Fruit fly (Drosophila melanogaster) whole organism, adult: ENCODE results near the gene Cyp9f2.

Experiments used
- CG11617 ChIP-seq: fragments of 200-800 bp; sonication (Bioruptor generic); optimal IDR thresholded peaks from 2 replicates; lab custom pipeline; 2017; ENCODE audit warnings: mild to moderate bottlenecking, missing biosample characterization, missing genetic modification reagents, missing genetic modification characterization
- CG12768 ChIP-seq: fragments of 200-800 bp; sonication (Bioruptor generic); optimal IDR thresholded peaks from 2 replicates; lab custom pipeline; 2017; ENCODE audit warnings: missing biosample characterization, missing genetic modification characterization, mild to moderate bottlenecking, moderate library complexity, missing genetic modification reagents
- CG14711 ChIP-seq: fragments of 200-800 bp; sonication (Bioruptor generic); optimal IDR thresholded peaks from 2 replicates; lab custom pipeline; 2018; ENCODE audit warnings: missing biosample characterization, mild to moderate bottlenecking, missing genetic modification characterization, moderate library complexity
- CG1620 ChIP-seq: fragments of 200-800 bp; sonication (Bioruptor generic); optimal IDR thresholded peaks from 2 replicates; lab custom pipeline; 2016; ENCODE audit warnings: missing biosample characterization, missing genetic modification characterization
- CG33017 ChIP-seq: fragments of 200-800 bp; sonication (Bioruptor generic); optimal IDR thresholded peaks from 2 replicates; lab custom pipeline; 2018; ENCODE audit warnings: missing biosample characterization, mild to moderate bottlenecking, missing genetic modification characterization, moderate library complexity
- CG5204 ChIP-seq: fragments of 200-800 bp; sonication (Bioruptor generic); optimal IDR thresholded peaks from 2 replicates; lab custom pipeline; 2016; ENCODE audit warnings: missing biosample characterization, missing genetic modification characterization
- CG7045 ChIP-seq: fragments of 200-800 bp; sonication (Bioruptor generic); optimal IDR thresholded peaks from 2 replicates; lab custom pipeline; 2017; ENCODE audit warnings: missing biosample characterization, mild to moderate bottlenecking, missing genetic modification characterization
- CG7101 ChIP-seq: fragments of 200-800 bp; sonication (Bioruptor generic); optimal IDR thresholded peaks from 2 replicates; lab custom pipeline; 2018; ENCODE audit warnings: missing biosample characterization, mild to moderate bottlenecking, missing genetic modification characterization, moderate library complexity
- Clk ChIP-seq: fragments of 200-800 bp; sonication (Bioruptor generic); optimal IDR thresholded peaks from 2 replicates; lab custom pipeline; 2017; ENCODE audit warnings: missing biosample characterization, missing genetic modification characterization
- Crg-1 ChIP-seq: fragments of 200-800 bp; sonication (Bioruptor generic); optimal IDR thresholded peaks from 2 replicates; lab custom pipeline; 2016; ENCODE audit warnings: missing biosample characterization, missing genetic modification characterization
- Hr96 ChIP-seq: fragments of 200-800 bp; sonication (Bioruptor generic); optimal IDR thresholded peaks from 2 replicates; lab custom pipeline; 2016; ENCODE audit warnings: missing biosample characterization, missing genetic modification characterization
- Mnt ChIP-seq: fragments of 200-800 bp; sonication (Bioruptor generic); optimal IDR thresholded peaks from 2 replicates; lab custom pipeline; 2016; ENCODE audit warnings: missing biosample characterization, mild to moderate bottlenecking, missing genetic modification characterization
- bab1 ChIP-seq: fragments of 200-800 bp; sonication (Bioruptor generic); optimal IDR thresholded peaks from 3 replicates; lab custom pipeline; 2019; ENCODE audit warnings: missing biosample characterization, mild to moderate bottlenecking, missing genetic modification characterization, moderate library complexity
- cic ChIP-seq: fragments of 200-800 bp; sonication (Bioruptor generic); optimal IDR thresholded peaks from 2 replicates; lab custom pipeline; 2017; ENCODE audit warnings: missing biosample characterization, mild to moderate bottlenecking, missing genetic modification characterization, moderate library complexity
- cnc ChIP-seq, 2 experiments: fragments of >200 bp; optimal IDR thresholded peaks; 2 replicates each; lab custom pipeline; 2017
- kay ChIP-seq: fragments of 200-800 bp; sonication (Bioruptor generic); peaks from one replicate; lab custom pipeline; 2016; ENCODE audit warnings: missing biosample characterization, missing genetic modification characterization, borderline replicate concordance
- ovo ChIP-seq: fragments of 200-800 bp; sonication (Bioruptor generic); optimal IDR thresholded peaks from 2 replicates; lab custom pipeline; 2016; ENCODE audit warnings: missing biosample characterization, missing genetic modification characterization
- pad ChIP-seq: fragments of 200-800 bp; sonication (Bioruptor generic); optimal IDR thresholded peaks from 3 replicates; lab custom pipeline; 2017; ENCODE audit warnings: missing biosample characterization, missing genetic modification characterization, mild to moderate bottlenecking, moderate library complexity, missing genetic modification reagents
- tj ChIP-seq: fragments of 200-800 bp; sonication (Bioruptor generic); optimal IDR thresholded peaks from 3 replicates; lab custom pipeline; 2017; ENCODE audit warnings: missing biosample characterization, mild to moderate bottlenecking, missing genetic modification characterization, moderate library complexity
- toe ChIP-seq: fragments of 200-800 bp; sonication (Bioruptor generic); optimal IDR thresholded peaks from 2 replicates; lab custom pipeline; 2016; ENCODE audit warnings: missing biosample characterization, missing genetic modification characterization

Gene Cyp9f2

DNA sequence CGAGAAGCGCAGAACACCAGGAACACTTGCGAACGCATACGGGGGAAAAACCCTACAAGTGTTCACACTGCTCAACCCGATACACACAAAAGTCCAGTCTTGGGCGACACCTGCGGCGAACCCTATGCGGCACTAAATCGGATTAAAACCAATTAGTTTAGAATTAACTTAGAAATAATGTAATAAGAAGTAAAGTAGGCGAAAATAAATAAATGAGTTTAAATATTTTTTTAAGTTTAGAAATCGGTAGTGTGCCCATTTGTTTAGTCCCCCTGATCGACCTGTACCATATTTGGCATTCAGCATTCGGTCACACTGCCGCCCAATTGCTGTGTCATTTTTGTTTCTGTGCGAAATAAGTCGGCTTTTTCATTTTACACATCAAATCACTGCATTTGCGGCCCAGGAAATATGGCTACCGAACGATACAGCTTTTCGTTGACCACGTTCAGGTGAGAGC, 25.2 kb upstream of the Cyp9f2 start, which contains the start of gene Prosalpha2:
Prosalpha2 (plus strand) TSS at position 292 of the 460 bp plus-strand sequence.
- TF ChIP-seq pad = no peak
- TF ChIP-seq Mnt (GFP tag; lab: Kevin White, UChicago) = peak; percentile 18
- peak; percentile 84 to 99 for TF ChIP-seq cnc (optimal IDR thresholded peaks at IDR 0.05; lab: Kevin White, UChicago)

DNA sequence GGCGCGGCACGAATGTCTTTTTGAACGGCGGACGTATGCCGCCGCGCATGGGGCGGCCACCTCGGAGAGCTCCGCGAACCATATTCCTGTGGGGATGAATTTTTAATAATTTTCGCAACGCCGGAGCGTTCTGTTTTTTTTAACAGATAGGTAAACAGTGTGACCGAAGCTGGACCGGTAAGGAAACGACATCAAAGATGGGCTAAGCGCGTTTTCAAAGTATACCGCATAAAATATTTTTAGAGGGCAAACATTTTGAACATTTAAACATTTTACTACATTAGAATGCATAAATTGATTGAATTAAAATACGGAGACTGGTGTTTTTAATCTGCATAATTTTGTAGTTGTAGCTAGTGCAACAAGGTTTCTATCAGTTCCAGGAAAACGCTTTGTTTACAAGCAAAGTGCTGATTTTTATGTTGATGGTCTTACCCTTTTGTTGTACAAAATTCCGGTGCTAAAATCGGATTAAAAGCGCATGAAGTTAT, 23.3 kb upstream of the Cyp9f2 start, which contains the start of the genes CG5641 and CG5245:
CG5641 (minus strand) TSS at position 163 of the 491 bp plus-strand sequence.
CG5245 (plus strand) TSS at position 441 of the 491 bp plus-strand sequence.
- no peak for TF ChIP-seq kay (GFP tag; lab: Kevin White, UChicago)
- TF ChIP-seq pad = no peak
- no peak for TF ChIP-seq ovo (GFP tag; lab: Kevin White, UChicago)
- no peak for TF ChIP-seq CG5204
- TF ChIP-seq cnc (optimal IDR thresholded peaks at IDR 0.05; lab: Kevin White, UChicago) = peak in 1 of 2 experiments; percentile 58
- TF ChIP-seq Mnt (GFP tag; lab: Kevin White, UChicago) = no peak
- no peak for TF ChIP-seq tj (GFP tag; lab: Kevin White, UChicago)
- TF ChIP-seq CG1620 (GFP tag; lab: Kevin White, UChicago) = no peak
- peak; percentile 31 for TF ChIP-seq bab1 (GFP tag; lab: Kevin White, UChicago)
- no peak for TF ChIP-seq CG11617 (GFP tag; lab: Kevin White, UChicago)
- TF ChIP-seq CG7101 (tag; lab: Kevin White, UChicago) = no peak
- no peak for TF ChIP-seq toe (GFP tag; lab: Kevin White, UChicago)
- no peak for TF ChIP-seq CG14711 (tag; lab: Kevin White, UChicago)
- no peak for TF ChIP-seq CG7045 (GFP tag; lab: Kevin White, UChicago)

DNA sequence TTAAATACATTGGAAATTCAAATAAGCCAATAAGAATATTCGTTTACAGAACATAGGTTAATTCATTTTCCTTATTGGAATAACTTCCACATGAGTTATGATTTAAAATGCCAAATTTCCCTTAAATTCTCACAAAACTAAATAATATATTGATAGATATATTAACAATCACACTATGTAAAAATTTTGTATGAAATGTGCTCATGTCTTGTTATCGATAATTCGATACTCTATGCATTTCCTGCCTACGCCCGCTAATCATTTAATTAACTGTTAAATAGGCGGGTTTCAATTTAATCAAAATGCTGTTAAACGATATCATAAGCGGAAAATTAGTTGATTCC, 20.5 kb upstream of the Cyp9f2 start, which contains the start of gene NANS:
NANS (plus strand) TSS at position 269 of the 344 bp plus-strand sequence.
- TF ChIP-seq CG1620 (GFP tag; lab: Kevin White, UChicago) = no peak
- TF ChIP-seq cic (GFP tag; lab: Kevin White, UChicago) = no peak
- no peak for TF ChIP-seq CG33017 (tag; lab: Kevin White, UChicago)
- no peak for TF ChIP-seq CG14711 (tag; lab: Kevin White, UChicago)
- no peak for TF ChIP-seq CG11617 (GFP tag; lab: Kevin White, UChicago)
- TF ChIP-seq CG7101 (tag; lab: Kevin White, UChicago) = no peak
- TF ChIP-seq toe (GFP tag; lab: Kevin White, UChicago) = no peak
- no peak for TF ChIP-seq kay (GFP tag; lab: Kevin White, UChicago)
- no peak for TF ChIP-seq bab1 (GFP tag; lab: Kevin White, UChicago)
- no peak for TF ChIP-seq Mnt (GFP tag; lab: Kevin White, UChicago)
- no peak for TF ChIP-seq pad
- TF ChIP-seq Hr96 = no peak
- TF ChIP-seq Crg-1 (GFP tag; lab: Kevin White, UChicago) = no peak

DNA sequence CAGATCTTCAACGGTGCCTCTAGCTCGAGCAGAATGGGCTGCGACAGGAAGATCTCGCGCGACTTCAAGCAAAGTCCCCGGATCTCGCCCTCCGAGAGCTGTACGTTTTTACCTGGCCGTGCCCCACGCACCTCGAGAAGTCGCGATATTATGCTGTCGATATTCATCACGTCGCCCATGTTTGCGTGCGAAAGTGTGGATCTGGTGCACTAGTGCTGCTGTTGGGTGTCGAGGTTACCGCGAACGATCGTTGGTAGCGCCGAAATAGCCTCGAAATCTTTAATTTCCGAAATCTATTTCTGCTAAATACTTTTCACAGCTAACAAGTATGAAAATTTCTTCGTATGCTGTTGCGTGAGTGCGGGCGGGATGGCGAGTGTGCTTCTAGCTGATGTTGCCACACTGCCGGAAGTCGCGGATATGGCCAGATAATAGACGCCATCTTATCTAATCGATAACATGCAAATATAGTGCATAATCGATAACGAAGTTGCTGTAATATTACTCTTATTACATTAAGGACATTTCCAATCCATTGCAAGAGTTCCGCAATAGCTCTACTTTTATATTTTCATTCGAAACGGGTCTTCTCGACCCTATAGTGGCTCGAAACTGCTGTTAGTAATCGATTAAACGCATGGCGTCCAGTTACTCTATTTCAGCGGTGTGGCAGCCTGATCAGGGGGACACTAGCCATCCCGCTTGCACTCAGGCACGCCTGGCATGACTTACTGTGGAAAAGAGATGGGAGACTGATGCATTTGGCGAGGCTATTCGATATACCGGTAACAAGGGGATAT, 19.9 kb upstream of the Cyp9f2 start, which contains the start of gene Pp1-87B:
Pp1-87B (minus strand) TSS at position 408 of the 800 bp plus-strand sequence.
- peak; percentile 24 for TF ChIP-seq CG7101 (tag; lab: Kevin White, UChicago)
- peak; percentile 4 for TF ChIP-seq bab1 (GFP tag; lab: Kevin White, UChicago)
- TF ChIP-seq kay (GFP tag; lab: Kevin White, UChicago) = no peak
- TF ChIP-seq ovo (GFP tag; lab: Kevin White, UChicago) = no peak
- TF ChIP-seq cic (GFP tag; lab: Kevin White, UChicago) = no peak
- no peak for TF ChIP-seq Hr96
- TF ChIP-seq Crg-1 (GFP tag; lab: Kevin White, UChicago) = peak; percentile 4
- no peak for TF ChIP-seq cnc (optimal IDR thresholded peaks at IDR 0.05; lab: Kevin White, UChicago)
- TF ChIP-seq CG14711 (tag; lab: Kevin White, UChicago) = no peak
- peak; percentile 25 for TF ChIP-seq Mnt (GFP tag; lab: Kevin White, UChicago)
- no peak for TF ChIP-seq CG5204
- peak; percentile 58 for TF ChIP-seq pad
- TF ChIP-seq tj (GFP tag; lab: Kevin White, UChicago) = peak; percentile 27
- TF ChIP-seq Clk (GFP tag; lab: Kevin White, UChicago) = peak; percentile 22
- no peak for TF ChIP-seq toe (GFP tag; lab: Kevin White, UChicago)
- TF ChIP-seq CG1620 (GFP tag; lab: Kevin White, UChicago) = peak; percentile 40
- TF ChIP-seq CG11617 (GFP tag; lab: Kevin White, UChicago) = peak; percentile 33
- no peak for TF ChIP-seq CG33017 (tag; lab: Kevin White, UChicago)
- TF ChIP-seq CG7045 (GFP tag; lab: Kevin White, UChicago) = peak; percentile 51
- no peak for TF ChIP-seq CG12768 (GFP tag; lab: Kevin White, UChicago)

DNA sequence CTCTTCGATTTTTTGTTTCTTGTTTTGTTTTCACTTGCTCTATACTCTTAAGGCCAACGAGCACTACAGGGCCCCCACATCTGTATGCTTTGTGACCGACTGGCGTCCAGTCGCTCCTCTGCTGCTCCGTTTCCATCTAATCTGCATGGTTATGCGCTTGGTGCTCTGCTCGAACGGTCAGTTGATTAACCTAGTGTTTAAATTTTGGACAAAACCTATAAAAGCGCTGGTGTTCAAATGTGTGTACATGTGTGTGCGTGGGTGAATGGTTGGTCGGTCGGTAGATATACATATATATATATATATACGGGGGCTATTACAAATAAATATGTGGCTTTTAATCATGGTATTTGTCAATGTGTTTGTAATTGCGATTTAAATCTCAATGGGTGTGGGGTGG, 18.2 kb upstream of the Cyp9f2 start:
- TF ChIP-seq CG5204 (no peak), CG7101 (tag; lab: Kevin White, UChicago) (no peak), CG1620 (GFP tag; lab: Kevin White, UChicago) (no peak), toe (GFP tag; lab: Kevin White, UChicago) (no peak), bab1 (GFP tag; lab: Kevin White, UChicago) (no peak), CG12768 (GFP tag; lab: Kevin White, UChicago) (no peak), cnc (optimal IDR thresholded peaks at IDR 0.05; lab: Kevin White, UChicago) (no peak), cic (GFP tag; lab: Kevin White, UChicago) (no peak), CG33017 (tag; lab: Kevin White, UChicago) (no peak), kay (GFP tag; lab: Kevin White, UChicago) (no peak), ovo (GFP tag; lab: Kevin White, UChicago) (no peak), Hr96 (no peak)
